Fruit fly (Drosophila melanogaster) whole organism, embryonic: ENCODE data around the gene pes.

ENCODE experiments used
- ATbp ChIP-seq: fragments of 200-800 bp; sonication (Bioruptor generic); optimal IDR thresholded peaks from 2 replicates; lab custom pipeline; 2017; ENCODE audit warnings: missing biosample characterization, mild to moderate bottlenecking, missing genetic modification characterization, missing genetic modification reagents
- CG11456 ChIP-seq: fragments of 200-800 bp; sonication (Bioruptor generic); IDR thresholded peaks from 3 replicates; pipeline ENCODE4 v1.3.6; 2022; ENCODE audit warnings: missing biosample characterization, missing genetic modification characterization
- CG12299 ChIP-seq: fragments of 200-800 bp; sonication (Bioruptor generic); optimal IDR thresholded peaks from 2 replicates; lab custom pipeline; 2018; ENCODE audit warnings: missing biosample characterization, mild to moderate bottlenecking, missing genetic modification characterization
- CG15479 ChIP-seq: fragments of 200-800 bp; sonication (Bioruptor generic); optimal IDR thresholded peaks from 3 replicates; lab custom pipeline; 2019; ENCODE audit warnings: missing biosample characterization, mild to moderate bottlenecking, missing genetic modification characterization, moderate library complexity
- CG17829 ChIP-seq: fragments of 200-800 bp; optimal IDR thresholded peaks from 2 replicates; lab custom pipeline; 2019; ENCODE audit warnings: missing biosample characterization, mild to moderate bottlenecking, missing genetic modification characterization, moderate library complexity
- CG18476 ChIP-seq: fragments of 200-800 bp; sonication (Bioruptor generic); optimal IDR thresholded peaks from 2 replicates; lab custom pipeline; 2016; ENCODE audit warnings: missing biosample characterization, mild to moderate bottlenecking, missing genetic modification characterization
- CG2199 ChIP-seq: fragments of 200-800 bp; sonication (Bioruptor generic); IDR thresholded peaks from 3 replicates; pipeline ENCODE4 v1.3.6; 2022; ENCODE audit warnings: missing biosample characterization, missing genetic modification characterization
- CG31224 ChIP-seq: fragments of 200-800 bp; sonication (Bioruptor generic); IDR thresholded peaks from 2 replicates; pipeline ENCODE4 v1.3.6; 2022; ENCODE audit warnings: missing biosample characterization, missing genetic modification characterization
- CG3407 ChIP-seq: fragments of 200-800 bp; sonication (Bioruptor generic); optimal IDR thresholded peaks from 2 replicates; lab custom pipeline; 2018; ENCODE audit warnings: missing biosample characterization, mild to moderate bottlenecking, missing genetic modification characterization
- CG4328 ChIP-seq: fragments of 200-800 bp; sonication (Bioruptor generic); optimal IDR thresholded peaks from 3 replicates; lab custom pipeline; 2017; ENCODE audit warnings: missing biosample characterization, missing genetic modification reagents, missing genetic modification characterization
- CG43689 ChIP-seq: fragments of 200-800 bp; sonication (Bioruptor generic); IDR thresholded peaks from 2 replicates; pipeline ENCODE4 v1.3.6; 2022; ENCODE audit warnings: missing biosample characterization, missing genetic modification characterization
- CG7357 ChIP-seq: fragments of 200-800 bp; sonication (Bioruptor generic); IDR thresholded peaks from 3 replicates; pipeline ENCODE4 v1.3.6; 2022; ENCODE audit warnings: missing biosample characterization, missing genetic modification characterization
- CG7928 ChIP-seq: fragments of 200-800 bp; sonication (Bioruptor generic); optimal IDR thresholded peaks from 2 replicates; lab custom pipeline; 2017; ENCODE audit warnings: missing biosample characterization, mild to moderate bottlenecking, missing genetic modification characterization
- CG8359 ChIP-seq: fragments of 200-800 bp; sonication (Bioruptor generic); optimal IDR thresholded peaks from 2 replicates; lab custom pipeline; 2017; ENCODE audit warnings: missing biosample characterization, mild to moderate bottlenecking, missing genetic modification characterization, borderline replicate concordance
- CG8388 ChIP-seq: fragments of 200-800 bp; sonication (Bioruptor generic); optimal IDR thresholded peaks from 2 replicates; lab custom pipeline; 2019; ENCODE audit warnings: missing biosample characterization, mild to moderate bottlenecking, missing genetic modification characterization, moderate library complexity
- CoRest ChIP-seq: fragments of 200-800 bp; sonication (Bioruptor generic); optimal IDR thresholded peaks from 3 replicates; lab custom pipeline; 2018; ENCODE audit warnings: missing biosample characterization, mild to moderate bottlenecking, missing genetic modification characterization, moderate library complexity
- Drgx ChIP-seq: fragments of 200-800 bp; sonication (Bioruptor generic); IDR thresholded peaks from 2 replicates; pipeline ENCODE4 v1.3.6; 2022; ENCODE audit warnings: missing biosample characterization, missing genetic modification characterization
- Fer3 ChIP-seq: fragments of 200-800 bp; sonication (Bioruptor generic); optimal IDR thresholded peaks from 2 replicates; lab custom pipeline; 2018; ENCODE audit warnings: missing biosample characterization, mild to moderate bottlenecking, missing genetic modification characterization, moderate library complexity
- Hr51 ChIP-seq, 2 experiments: fragments of 200-800 bp; sonication (Bioruptor generic); optimal IDR thresholded peaks; 2 replicates in 1 of 2; 3 replicates in 1 of 2; lab custom pipeline; 2016 to 2018; ENCODE audit warnings: missing biosample characterization in 2 of 2, missing genetic modification characterization in 2 of 2, mild to moderate bottlenecking in 1 of 2, moderate library complexity in 1 of 2
- Jarid2 ChIP-seq: fragments of 200-800 bp; sonication (Bioruptor generic); optimal IDR thresholded peaks from 3 replicates; lab custom pipeline; 2017; ENCODE audit warnings: mild to moderate bottlenecking, missing biosample characterization, missing genetic modification reagents, missing genetic modification characterization
- MESR4 ChIP-seq: fragments of 200-800 bp; sonication (Bioruptor generic); optimal IDR thresholded peaks from 2 replicates; lab custom pipeline; 2018; ENCODE audit warnings: missing biosample characterization, mild to moderate bottlenecking, missing genetic modification characterization, moderate library complexity
- Rx ChIP-seq: fragments of 200-800 bp; sonication (Bioruptor generic); IDR thresholded peaks from 2 replicates; pipeline ENCODE4 v1.3.6; 2022; ENCODE audit warnings: missing biosample characterization, missing genetic modification characterization
- Sin3A ChIP-seq: fragments of >200 bp; optimal IDR thresholded peaks from 2 replicates; lab custom pipeline; 2018
- Ssrp ChIP-seq: fragments of 200-800 bp; sonication (Bioruptor generic); optimal IDR thresholded peaks from 2 replicates; lab custom pipeline; 2018; ENCODE audit warnings: missing biosample characterization, mild to moderate bottlenecking, missing genetic modification characterization, moderate library complexity
- Xbp1 ChIP-seq: fragments of 200-800 bp; sonication (Bioruptor generic); optimal IDR thresholded peaks from 3 replicates; lab custom pipeline; 2016; ENCODE audit warnings: missing biosample characterization, mild to moderate bottlenecking, missing genetic modification characterization
- Xrp1 ChIP-seq: fragments of 200-800 bp; sonication (Bioruptor generic); IDR thresholded peaks from 2 replicates; pipeline ENCODE4 v1.3.6; 2022; ENCODE audit warnings: missing biosample characterization, missing genetic modification characterization
- bbx ChIP-seq: fragments of 200-800 bp; sonication (Bioruptor generic); IDR thresholded peaks from 2 replicates; pipeline ENCODE4 v1.3.6; 2022; ENCODE audit warnings: missing biosample characterization, missing genetic modification characterization; ENCODE audit not compliant: partially characterized antibody
- br ChIP-seq: fragments of >200 bp; optimal IDR thresholded peaks from 2 replicates; lab custom pipeline; 2017
- chinmo ChIP-seq: fragments of 200-800 bp; sonication (Bioruptor generic); IDR thresholded peaks from 4 replicates; pipeline ENCODE4 v1.3.6; 2022; ENCODE audit warnings: missing biosample characterization, missing genetic modification characterization; ENCODE audit not compliant: partially characterized antibody
- dati ChIP-seq: fragments of 200-800 bp; sonication (Bioruptor generic); IDR thresholded peaks from 2 replicates; pipeline ENCODE4 v1.3.6; 2022; ENCODE audit warnings: missing biosample characterization, missing genetic modification characterization
- dm ChIP-seq: fragments of 200-800 bp; sonication (Bioruptor generic); optimal IDR thresholded peaks from 3 replicates; lab custom pipeline; 2016; ENCODE audit warnings: missing biosample characterization, missing genetic modification characterization
- emc ChIP-seq: fragments of 200-800 bp; sonication (Bioruptor generic); optimal IDR thresholded peaks from 2 replicates; lab custom pipeline; 2016; ENCODE audit warnings: missing biosample characterization, missing genetic modification characterization
- ems ChIP-seq: fragments of 200-800 bp; sonication (Bioruptor generic); optimal IDR thresholded peaks from 3 replicates; lab custom pipeline; 2016; ENCODE audit warnings: missing biosample characterization, missing genetic modification characterization
- en ChIP-seq: fragments of 200-800 bp; sonication (Bioruptor generic); optimal IDR thresholded peaks from 2 replicates; lab custom pipeline; 2016; ENCODE audit warnings: missing biosample characterization, missing genetic modification characterization
- esg ChIP-seq: fragments of 200-800 bp; sonication (Bioruptor generic); conservative IDR thresholded peaks from 2 replicates; pipeline ENCODE4 v1.3.6; 2022; ENCODE audit warnings: missing biosample characterization, missing genetic modification characterization
- fd102C ChIP-seq: fragments of 200-800 bp; sonication (Bioruptor generic); optimal IDR thresholded peaks from 2 replicates; lab custom pipeline; 2018; ENCODE audit warnings: missing biosample characterization, mild to moderate bottlenecking, missing genetic modification characterization, moderate library complexity
- fd3F ChIP-seq: fragments of 200-800 bp; sonication (Bioruptor generic); optimal IDR thresholded peaks from 2 replicates; lab custom pipeline; 2018; ENCODE audit warnings: missing biosample characterization, mild to moderate bottlenecking, missing genetic modification characterization, moderate library complexity
- fru ChIP-seq: fragments of >200 bp; optimal IDR thresholded peaks from 2 replicates; lab custom pipeline; 2017
- gro ChIP-seq: fragments of 200-800 bp; sonication (Bioruptor generic); optimal IDR thresholded peaks from 2 replicates; lab custom pipeline; 2016; ENCODE audit warnings: missing biosample characterization, missing genetic modification characterization
- lbe ChIP-seq: fragments of 200-800 bp; sonication (Bioruptor generic); optimal IDR thresholded peaks from 2 replicates; lab custom pipeline; 2016; ENCODE audit warnings: missing biosample characterization, mild to moderate bottlenecking, missing genetic modification characterization
- pan ChIP-seq, 4 experiments: fragments of >200 bp in 3 of 4; fragments of 200-800 bp in 1 of 4; sonication (Bioruptor generic) in 1 of 4; optimal IDR thresholded peaks in 3 of 4; IDR thresholded peaks in 1 of 4; 2 replicates each; pipeline versions ENCODE4 v1.3.6 to Lab custom; 2017 to 2022; ENCODE audit warnings: missing biosample characterization in 2 of 4, missing genetic modification characterization in 2 of 4, mixed read lengths in 1 of 4
- sisA ChIP-seq: fragments of 200-800 bp; sonication (Bioruptor generic); IDR thresholded peaks from 2 replicates; pipeline ENCODE4 v1.3.6; 2022; ENCODE audit warnings: missing biosample characterization, missing genetic modification characterization
- stc ChIP-seq: fragments of 200-800 bp; sonication (Bioruptor generic); IDR thresholded peaks from 2 replicates; pipeline ENCODE4 v1.3.6; 2022; ENCODE audit warnings: missing biosample characterization, missing genetic modification characterization
- tgo ChIP-seq: fragments of 200-800 bp; sonication (Bioruptor generic); IDR thresholded peaks from 3 replicates; pipeline ENCODE4 v1.3.6; 2022; ENCODE audit warnings: missing biosample characterization, missing genetic modification characterization
- tll ChIP-seq, 2 experiments: fragments of 200-800 bp in 1 of 2; fragments of >200 bp in 1 of 2; sonication (Bioruptor generic) in 1 of 2; optimal IDR thresholded peaks; 2 replicates each; lab custom pipeline; 2017 to 2019; ENCODE audit warnings: missing biosample characterization in 2 of 2, missing genetic modification characterization in 2 of 2, mild to moderate bottlenecking in 1 of 2, moderate library complexity in 1 of 2
- tx ChIP-seq: fragments of 200-800 bp; sonication (Bioruptor generic); optimal IDR thresholded peaks from 2 replicates; lab custom pipeline; 2016; ENCODE audit warnings: missing biosample characterization, missing genetic modification characterization
- vvl ChIP-seq: fragments of 200-800 bp; sonication (Bioruptor generic); IDR thresholded peaks from 2 replicates; pipeline ENCODE4 v1.3.6; 2022; ENCODE audit warnings: missing biosample characterization, missing genetic modification characterization
- wek ChIP-seq: fragments of 200-800 bp; sonication (Bioruptor generic); optimal IDR thresholded peaks from 3 replicates; lab custom pipeline; 2018; ENCODE audit warnings: missing biosample characterization, mild to moderate bottlenecking, missing genetic modification characterization, moderate library complexity

The pes gene

dm6 chr2L:7993984-7994854 is at the start of gene pes (continued):
- TF ChIP-seq CG2199 (GFP tag; lab: Robert Waterston, UW), result peak; percentile 90; the same call in 1 of the 3 replicates
- TF ChIP-seq dm (GFP tag; lab: Kevin White, UChicago), result peak; percentile 28
- TF ChIP-seq CG31224 (GFP tag; lab: Robert Waterston, UW), result peak; percentile 89
- TF ChIP-seq Sin3A, result no peak
- TF ChIP-seq en, result peak; percentile 79
- TF ChIP-seq ATbp (GFP tag; lab: Kevin White, UChicago), result peak; percentile 66
- TF ChIP-seq fd102C (GFP tag; lab: Kevin White, UChicago), result no peak
- peak; percentile 28 for TF ChIP-seq CG15479
- peak; percentile 25 for TF ChIP-seq MESR4
- TF ChIP-seq Ssrp, result peak; percentile 91
- TF ChIP-seq Xrp1, result peak; percentile 97
- TF ChIP-seq Fer3, result peak; percentile 92
- peak; percentile 94 for TF ChIP-seq Xbp1 (GFP tag; lab: Kevin White, UChicago)
- peak; percentile 94 for TF ChIP-seq Drgx (GFP tag; lab: Robert Waterston, UW)
- peak; percentile 66 for TF ChIP-seq vvl (GFP tag; lab: Robert Waterston, UW)
- peak; percentile 94 for TF ChIP-seq ems (GFP tag; lab: Kevin White, UChicago)
- peak; percentile 88 for TF ChIP-seq CG7357 (GFP tag; lab: Robert Waterston, UW)
- no peak for TF ChIP-seq CG8388 (GFP tag; lab: Kevin White, UChicago)
- peak; percentile 74 for TF ChIP-seq wek (GFP tag; lab: Kevin White, UChicago)
- peak; percentile 49 for TF ChIP-seq CG7928 (GFP tag; lab: Kevin White, UChicago)
- TF ChIP-seq CG8359 (GFP tag; lab: Kevin White, UChicago), result peak; percentile 67
- TF ChIP-seq fru (lab: Kevin White, UChicago), result no peak
- peak; percentile 91 for TF ChIP-seq Rx (GFP tag; lab: Robert Waterston, UW)
- TF ChIP-seq pan (optimal IDR thresholded peaks at IDR 0.05; lab: Kevin White, UChicago), result no peak
- peak in 1 of 2 experiments; percentile 93 for TF ChIP-seq pan (GFP tag; optimal IDR thresholded peaks at IDR 0.05 in 1 of 2, IDR thresholded peaks at IDR 0.05 in 1 of 2)
- peak; percentile 81 for TF ChIP-seq CG12299 (tag; lab: Kevin White, UChicago)
- TF ChIP-seq CoRest (tag; lab: Kevin White, UChicago), result peak; percentile 94
- TF ChIP-seq sisA, result peak; percentile 95
- peak; percentile 92 for TF ChIP-seq stc (GFP tag; lab: Robert Waterston, UW)
- TF ChIP-seq emc (GFP tag; lab: Kevin White, UChicago), result peak; percentile 70
- TF ChIP-seq chinmo, result peak; percentile 92
- TF ChIP-seq esg (GFP tag; lab: Robert Waterston, UW), result peak; percentile 76
- peak; percentile 92 for TF ChIP-seq gro (GFP tag; lab: Kevin White, UChicago)
- TF ChIP-seq CG3407 (GFP tag; lab: Kevin White, UChicago), result peak; percentile 36
- TF ChIP-seq Jarid2 (GFP tag; lab: Kevin White, UChicago), result peak; percentile 95
- peak; percentile 84 for TF ChIP-seq fd3F (GFP tag; lab: Kevin White, UChicago)
- TF ChIP-seq CG11456 (GFP tag; lab: Robert Waterston, UW), result 0 out of 3 replicates have a peak, but pooled peaks have one; percentile 19
- peak; percentile 41; the same call in 1 of the 2 replicates for TF ChIP-seq dati (GFP tag; lab: Robert Waterston, UW)
- TF ChIP-seq tgo (GFP tag; lab: Robert Waterston, UW), result no peak; the same call in 2 of the 3 replicates
- TF ChIP-seq tll (GFP tag; optimal IDR thresholded peaks at IDR 0.05; lab: Kevin White, UChicago), result peak; percentile 55 to 59
- TF ChIP-seq Hr51 (GFP tag; optimal IDR thresholded peaks at IDR 0.05; lab: Kevin White, UChicago), result peak; percentile 90 to 93
- TF ChIP-seq CG17829, result peak; percentile 86
- TF ChIP-seq br (lab: Kevin White, UChicago), result no peak
- no peak for TF ChIP-seq tx (GFP tag; lab: Kevin White, UChicago)
- TF ChIP-seq CG4328 (GFP tag; lab: Kevin White, UChicago), result peak; percentile 94
- TF ChIP-seq lbe (GFP tag; lab: Kevin White, UChicago), result peak; percentile 95
- TF ChIP-seq CG18476 (GFP tag; lab: Kevin White, UChicago), result peak; percentile 95
- TF ChIP-seq CG43689 (GFP tag; lab: Robert Waterston, UW), result no peak
- peak; percentile 56; the same call in 1 of the 2 replicates for TF ChIP-seq bbx (GFP tag; lab: Robert Waterston, UW)
